Fruit fly (Drosophila melanogaster) whole organism, embryonic: ENCODE measurements around the gene phtm.

ENCODE experiments used
- ATbp ChIP-seq: fragments of 200-800 bp; sonication (Bioruptor generic); optimal IDR thresholded peaks from 2 replicates; lab custom pipeline; 2017; ENCODE audit warnings: missing biosample characterization, mild to moderate bottlenecking, missing genetic modification characterization, missing genetic modification reagents
- C15 ChIP-seq: fragments of 200-800 bp; sonication (Bioruptor generic); IDR thresholded peaks from 3 replicates; pipeline ENCODE4 v1.3.6; 2022; ENCODE audit warnings: missing biosample characterization, missing genetic modification characterization
- CG10267 ChIP-seq: fragments of 200-800 bp; sonication (Bioruptor generic); optimal IDR thresholded peaks from 2 replicates; lab custom pipeline; 2018; ENCODE audit warnings: missing biosample characterization, mild to moderate bottlenecking, missing genetic modification characterization, moderate library complexity
- CG10321 ChIP-seq: fragments of 200-800 bp; sonication (Bioruptor generic); IDR thresholded peaks from 2 replicates; pipeline ENCODE4 v1.3.6; 2022; ENCODE audit warnings: missing biosample characterization, missing genetic modification characterization
- CG10654 ChIP-seq: fragments of 200-800 bp; sonication (Bioruptor generic); optimal IDR thresholded peaks from 2 replicates; lab custom pipeline; 2016; ENCODE audit warnings: missing biosample characterization, missing genetic modification characterization
- CG11560 ChIP-seq: fragments of 200-800 bp; sonication (Bioruptor generic); IDR thresholded peaks from 3 replicates; pipeline ENCODE4 v1.3.6; 2022; ENCODE audit warnings: missing biosample characterization, missing genetic modification characterization
- CG12299 ChIP-seq: fragments of 200-800 bp; sonication (Bioruptor generic); optimal IDR thresholded peaks from 2 replicates; lab custom pipeline; 2018; ENCODE audit warnings: missing biosample characterization, mild to moderate bottlenecking, missing genetic modification characterization
- CG13287 ChIP-seq: fragments of 200-800 bp; sonication (Bioruptor generic); IDR thresholded peaks from 2 replicates; pipeline ENCODE4 v1.3.6; 2022; ENCODE audit warnings: missing biosample characterization, missing genetic modification characterization; ENCODE audit not compliant: partially characterized antibody
- CG13775 ChIP-seq: fragments of 200-800 bp; sonication (Bioruptor generic); optimal IDR thresholded peaks from 3 replicates; lab custom pipeline; 2017; ENCODE audit warnings: missing biosample characterization, mild to moderate bottlenecking, missing genetic modification characterization
- CG15601 ChIP-seq: fragments of 200-800 bp; sonication (Bioruptor generic); optimal IDR thresholded peaks from 3 replicates; lab custom pipeline; 2019; ENCODE audit warnings: missing biosample characterization, mild to moderate bottlenecking, missing genetic modification characterization, moderate library complexity
- CG17361 ChIP-seq: fragments of 200-800 bp; sonication (Bioruptor generic); IDR thresholded peaks from 3 replicates; pipeline ENCODE4 v1.3.6; 2022; ENCODE audit warnings: missing biosample characterization, missing genetic modification characterization
- CG17802 ChIP-seq: fragments of 200-800 bp; sonication (Bioruptor generic); optimal IDR thresholded peaks from 2 replicates; lab custom pipeline; 2018; ENCODE audit warnings: missing biosample characterization, mild to moderate bottlenecking, missing genetic modification characterization, moderate library complexity
- CG18599 ChIP-seq: fragments of 200-800 bp; sonication (Bioruptor generic); optimal IDR thresholded peaks from 3 replicates; lab custom pipeline; 2017; ENCODE audit warnings: missing biosample characterization, missing genetic modification characterization, mild to moderate bottlenecking, moderate library complexity, missing genetic modification reagents
- CG31388 ChIP-seq: fragments of 200-800 bp; sonication (Bioruptor generic); optimal IDR thresholded peaks from 2 replicates; lab custom pipeline; 2016; ENCODE audit warnings: missing biosample characterization, missing genetic modification characterization
- CG3281 ChIP-seq: fragments of 200-800 bp; sonication (Bioruptor generic); optimal IDR thresholded peaks from 3 replicates; lab custom pipeline; 2017; ENCODE audit warnings: missing biosample characterization, mild to moderate bottlenecking, missing genetic modification characterization
- CG33557 ChIP-seq: fragments of 200-800 bp; sonication (Bioruptor generic); optimal IDR thresholded peaks from 2 replicates; lab custom pipeline; 2019; ENCODE audit warnings: missing biosample characterization, mild to moderate bottlenecking, missing genetic modification characterization, moderate library complexity
- CG4854 ChIP-seq: fragments of 200-800 bp; sonication (Bioruptor generic); optimal IDR thresholded peaks from 2 replicates; lab custom pipeline; 2016; ENCODE audit warnings: missing biosample characterization, missing genetic modification characterization, inconsistent platforms
- CG6689 ChIP-seq: fragments of 200-800 bp; sonication (Bioruptor generic); IDR thresholded peaks from 2 replicates; pipeline ENCODE4 v1.3.6; 2022; ENCODE audit warnings: missing biosample characterization, missing genetic modification characterization
- CG6813 ChIP-seq: fragments of 200-800 bp; sonication (Bioruptor generic); optimal IDR thresholded peaks from 2 replicates; lab custom pipeline; 2017; ENCODE audit warnings: missing biosample characterization, missing genetic modification characterization, mild to moderate bottlenecking, moderate library complexity, missing genetic modification reagents
- CG8290 ChIP-seq, 3 experiments: fragments of 200-800 bp; sonication (Bioruptor generic); optimal IDR thresholded peaks; 2 replicates each; lab custom pipeline; 2016 to 2019; ENCODE audit warnings: missing biosample characterization in 3 of 3, missing genetic modification characterization in 3 of 3, mild to moderate bottlenecking in 2 of 3, moderate library complexity in 1 of 3
- CG8924 ChIP-seq: fragments of 200-800 bp; optimal IDR thresholded peaks from 3 replicates; lab custom pipeline; 2019; ENCODE audit warnings: missing biosample characterization, mild to moderate bottlenecking, missing genetic modification characterization, moderate library complexity
- CG9215 ChIP-seq: fragments of 200-800 bp; sonication (Bioruptor generic); IDR thresholded peaks from 2 replicates; pipeline ENCODE4 v1.3.6; 2022; ENCODE audit warnings: missing biosample characterization, missing genetic modification characterization
- CG9817 ChIP-seq: fragments of 200-800 bp; sonication (Bioruptor generic); optimal IDR thresholded peaks from 2 replicates; lab custom pipeline; 2018; ENCODE audit warnings: missing biosample characterization, mild to moderate bottlenecking, missing genetic modification characterization, moderate library complexity
- CG9876 ChIP-seq: fragments of 200-800 bp; sonication (Bioruptor generic); optimal IDR thresholded peaks from 2 replicates; lab custom pipeline; 2016; ENCODE audit warnings: missing biosample characterization, missing genetic modification characterization
- Chrac-16 ChIP-seq: fragments of 200-800 bp; sonication (Bioruptor generic); optimal IDR thresholded peaks from 3 replicates; lab custom pipeline; 2016; ENCODE audit warnings: missing biosample characterization, missing genetic modification characterization
- CoRest ChIP-seq: fragments of 200-800 bp; sonication (Bioruptor generic); optimal IDR thresholded peaks from 3 replicates; lab custom pipeline; 2018; ENCODE audit warnings: missing biosample characterization, mild to moderate bottlenecking, missing genetic modification characterization, moderate library complexity
- Dbx ChIP-seq: fragments of 200-800 bp; sonication (Bioruptor generic); IDR thresholded peaks from 3 replicates; pipeline ENCODE4 v1.3.6; 2022; ENCODE audit warnings: missing biosample characterization, missing genetic modification characterization
- Dref ChIP-seq: fragments of 200-800 bp; sonication (Bioruptor generic); IDR thresholded peaks from 2 replicates; pipeline ENCODE4 v1.3.6; 2022; ENCODE audit warnings: missing biosample characterization, missing genetic modification characterization
- Ets65A ChIP-seq: fragments of 200-800 bp; sonication (Bioruptor generic); peaks from one replicate; lab custom pipeline; 2016; ENCODE audit warnings: missing biosample characterization, missing genetic modification characterization
- Ets97D ChIP-seq: fragments of 200-800 bp; sonication (Bioruptor generic); optimal IDR thresholded peaks from 3 replicates; lab custom pipeline; 2016; ENCODE audit warnings: missing biosample characterization, missing genetic modification characterization
- HHEX ChIP-seq: fragments of 200-800 bp; sonication (Bioruptor generic); optimal IDR thresholded peaks from 3 replicates; lab custom pipeline; 2017; ENCODE audit warnings: missing biosample characterization, mild to moderate bottlenecking, missing genetic modification characterization, missing genetic modification reagents
- Hmx ChIP-seq: fragments of 200-800 bp; sonication (Bioruptor generic); optimal IDR thresholded peaks from 2 replicates; lab custom pipeline; 2016; ENCODE audit warnings: missing biosample characterization, missing genetic modification characterization
- Med ChIP-seq: fragments of 200-800 bp; sonication (Bioruptor generic); peaks from one replicate; lab custom pipeline; 2016; ENCODE audit warnings: missing biosample characterization, missing genetic modification characterization, mild to moderate bottlenecking, inconsistent platforms, moderate library complexity
- NK7.1 ChIP-seq: fragments of 200-800 bp; sonication (Bioruptor generic); optimal IDR thresholded peaks from 3 replicates; lab custom pipeline; 2016; ENCODE audit warnings: missing biosample characterization, missing genetic modification characterization
- NfI ChIP-seq: fragments of 200-800 bp; sonication (Bioruptor generic); optimal IDR thresholded peaks from 3 replicates; lab custom pipeline; 2018; ENCODE audit warnings: missing biosample characterization, mild to moderate bottlenecking, missing genetic modification characterization, moderate library complexity
- Scr ChIP-seq: fragments of 200-800 bp; sonication (Bioruptor generic); IDR thresholded peaks from 2 replicates; pipeline ENCODE4 v1.3.6; 2022; ENCODE audit warnings: missing biosample characterization, missing genetic modification characterization; ENCODE audit not compliant: partially characterized antibody
- Sox102F ChIP-seq: fragments of 200-800 bp; sonication (Bioruptor generic); optimal IDR thresholded peaks from 2 replicates; lab custom pipeline; 2018; ENCODE audit warnings: missing biosample characterization, mild to moderate bottlenecking, missing genetic modification characterization, moderate library complexity
- ab ChIP-seq: fragments of 200-800 bp; sonication (Bioruptor generic); optimal IDR thresholded peaks from 2 replicates; lab custom pipeline; 2016; ENCODE audit warnings: missing biosample characterization, missing genetic modification characterization
- ara ChIP-seq: fragments of 200-800 bp; sonication (Bioruptor generic); IDR thresholded peaks from 2 replicates; pipeline ENCODE4 v1.3.6; 2022; ENCODE audit warnings: missing biosample characterization, missing genetic modification characterization
- caup ChIP-seq: fragments of 200-800 bp; sonication (Bioruptor generic); optimal IDR thresholded peaks from 3 replicates; lab custom pipeline; 2017; ENCODE audit warnings: missing biosample characterization, mild to moderate bottlenecking, missing genetic modification characterization, moderate library complexity; ENCODE audit not compliant: severe bottlenecking
- emc ChIP-seq: fragments of 200-800 bp; sonication (Bioruptor generic); optimal IDR thresholded peaks from 2 replicates; lab custom pipeline; 2016; ENCODE audit warnings: missing biosample characterization, missing genetic modification characterization
- ewg ChIP-seq: fragments of 200-800 bp; sonication (Bioruptor generic); optimal IDR thresholded peaks from 3 replicates; lab custom pipeline; 2017; ENCODE audit warnings: mild to moderate bottlenecking, missing biosample characterization, missing genetic modification reagents, missing genetic modification characterization
- gce ChIP-seq: fragments of 200-800 bp; sonication (Bioruptor generic); IDR thresholded peaks from 3 replicates; pipeline ENCODE4 v1.3.6; 2022; ENCODE audit warnings: missing biosample characterization, missing genetic modification characterization
- gcm2 ChIP-seq: fragments of 200-800 bp; sonication (Bioruptor generic); optimal IDR thresholded peaks from 2 replicates; lab custom pipeline; 2016; ENCODE audit warnings: missing biosample characterization, missing genetic modification characterization
- gsb ChIP-seq: fragments of 200-800 bp; sonication (Bioruptor generic); IDR thresholded peaks from 2 replicates; pipeline ENCODE4 v1.3.6; 2022; ENCODE audit warnings: missing biosample characterization, missing genetic modification characterization
- ham ChIP-seq: fragments of 200-800 bp; sonication (Bioruptor generic); IDR thresholded peaks from 2 replicates; pipeline ENCODE4 v1.3.6; 2022; ENCODE audit warnings: missing biosample characterization, missing genetic modification characterization
- nau ChIP-seq: fragments of 200-800 bp; sonication (Bioruptor generic); optimal IDR thresholded peaks from 3 replicates; lab custom pipeline; 2017; ENCODE audit warnings: missing biosample characterization, mild to moderate bottlenecking, missing genetic modification characterization, missing genetic modification reagents
- row ChIP-seq: fragments of 200-800 bp; sonication (Bioruptor generic); IDR thresholded peaks from 3 replicates; pipeline ENCODE4 v1.3.6; 2022; ENCODE audit warnings: missing biosample characterization, missing genetic modification characterization
- seq ChIP-seq: fragments of 200-800 bp; sonication (Bioruptor generic); IDR thresholded peaks from 2 replicates; pipeline ENCODE4 v1.3.6; 2022; ENCODE audit warnings: missing biosample characterization, missing genetic modification characterization
- stc ChIP-seq: fragments of 200-800 bp; sonication (Bioruptor generic); IDR thresholded peaks from 2 replicates; pipeline ENCODE4 v1.3.6; 2022; ENCODE audit warnings: missing biosample characterization, missing genetic modification characterization
- vvl ChIP-seq: fragments of 200-800 bp; sonication (Bioruptor generic); IDR thresholded peaks from 2 replicates; pipeline ENCODE4 v1.3.6; 2022; ENCODE audit warnings: missing biosample characterization, missing genetic modification characterization
- zfh1 ChIP-seq: fragments of 200-800 bp; sonication (Bioruptor generic); IDR thresholded peaks from 3 replicates; pipeline ENCODE4 v1.3.6; 2022; ENCODE audit warnings: missing biosample characterization, missing genetic modification characterization

Gene phtm

dm6 chrX:18678876-18679275, 6.7 kb upstream of the phtm start (continued):
- TF ChIP-seq nau, result no peak
- TF ChIP-seq vvl (GFP tag; lab: Robert Waterston, UW), result peak; percentile 62; the same call in 1 of the 2 replicates
- no peak for TF ChIP-seq CG4854
- no peak for TF ChIP-seq CG11560 (tag; lab: Robert Waterston, UW)
- TF ChIP-seq gcm2 (GFP tag; lab: Kevin White, UChicago), result no peak
- no peak for TF ChIP-seq CG8290 (GFP tag; optimal IDR thresholded peaks at IDR 0.05; lab: Kevin White, UChicago)
- TF ChIP-seq CG8290 (tag; optimal IDR thresholded peaks at IDR 0.05; lab: Kevin White, UChicago), result peak in 1 of 2 experiments; percentile 13
- TF ChIP-seq CG31388, result no peak
- no peak for TF ChIP-seq Ets97D (GFP tag; lab: Kevin White, UChicago)
- TF ChIP-seq CG10267 (tag; lab: Kevin White, UChicago), result no peak
- no peak for TF ChIP-seq seq (GFP tag; lab: Robert Waterston, UW)
- TF ChIP-seq CG9876 (GFP tag; lab: Kevin White, UChicago), result no peak
- no peak for TF ChIP-seq caup (GFP tag; lab: Kevin White, UChicago)
- no peak for TF ChIP-seq CG10654 (GFP tag; lab: Kevin White, UChicago)
- TF ChIP-seq NK7.1 (GFP tag; lab: Kevin White, UChicago), result no peak
- TF ChIP-seq CG8924, result no peak
- TF ChIP-seq Dbx (GFP tag; lab: Robert Waterston, UW), result no peak
- no peak for TF ChIP-seq C15 (GFP tag; lab: Robert Waterston, UW)
- TF ChIP-seq Ets65A (GFP tag; lab: Kevin White, UChicago), result no peak
- peak; percentile 52 for TF ChIP-seq ara (GFP tag; lab: Robert Waterston, UW)
- TF ChIP-seq ab (GFP tag; lab: Kevin White, UChicago), result no peak
- no peak for TF ChIP-seq emc (GFP tag; lab: Kevin White, UChicago)
- TF ChIP-seq CG17802 (tag; lab: Kevin White, UChicago), result no peak
- no peak for TF ChIP-seq CG33557
- TF ChIP-seq HHEX (GFP tag; lab: Kevin White, UChicago), result no peak
- TF ChIP-seq ewg, result no peak
- no peak for TF ChIP-seq CG3281 (GFP tag; lab: Kevin White, UChicago)
- TF ChIP-seq CG17361 (GFP tag; lab: Robert Waterston, UW), result no peak
- TF ChIP-seq Hmx (GFP tag; lab: Kevin White, UChicago), result no peak
- no peak for TF ChIP-seq Scr (GFP tag; lab: Robert Waterston, UW)
- TF ChIP-seq CG18599, result no peak
- TF ChIP-seq Dref, result no peak
- no peak for TF ChIP-seq NfI (GFP tag; lab: Kevin White, UChicago)
- no peak for TF ChIP-seq CG10321 (GFP tag; lab: Robert Waterston, UW)
- no peak for TF ChIP-seq stc (GFP tag; lab: Robert Waterston, UW)
- no peak for TF ChIP-seq CG13287 (GFP tag; lab: Robert Waterston, UW)
- TF ChIP-seq CG6813 (GFP tag; lab: Kevin White, UChicago), result no peak
- TF ChIP-seq CG9215, result no peak
- no peak for TF ChIP-seq ATbp (GFP tag; lab: Kevin White, UChicago)
- no peak for TF ChIP-seq CG9817
- TF ChIP-seq gsb (GFP tag; lab: Robert Waterston, UW), result no peak
- peak; percentile 60 for TF ChIP-seq Med (GFP tag; lab: Kevin White, UChicago)
- TF ChIP-seq CG13775, result no peak
- no peak for TF ChIP-seq row (GFP tag; lab: Robert Waterston, UW)
- no peak for TF ChIP-seq gce (GFP tag; lab: Robert Waterston, UW)
- TF ChIP-seq zfh1 (GFP tag; lab: Robert Waterston, UW), result no peak
- TF ChIP-seq ham (GFP tag; lab: Robert Waterston, UW), result no peak
- peak; percentile 42 for TF ChIP-seq CG6689 (GFP tag; lab: Robert Waterston, UW)
- no peak for TF ChIP-seq CG15601 (tag; lab: Kevin White, UChicago)
- peak; percentile 54 for TF ChIP-seq Sox102F (GFP tag; lab: Kevin White, UChicago)
- no peak for TF ChIP-seq CG12299 (tag; lab: Kevin White, UChicago)
- TF ChIP-seq Chrac-16 (GFP tag; lab: Kevin White, UChicago), result no peak
- TF ChIP-seq CoRest (tag; lab: Kevin White, UChicago), result no peak
